Fruit fly (Drosophila melanogaster) whole organism: ENCODE data around the gene siz.

ENCODE experiments used
- CG8478 ChIP-seq: fragments of >200 bp; optimal IDR thresholded peaks from 2 replicates; lab custom pipeline; 2018; ENCODE audit warnings: inconsistent platforms
- Dll ChIP-seq: fragments of >200 bp; optimal IDR thresholded peaks from 2 replicates; lab custom pipeline; 2017
- EcR ChIP-seq, 2 experiments: fragments of >200 bp; optimal IDR thresholded peaks; 2 replicates each; lab custom pipeline; 2017; ENCODE audit warnings: missing biosample characterization in 2 of 2, missing genetic modification characterization in 2 of 2, missing genetic modification reagents in 2 of 2
- pan ChIP-seq: fragments of >200 bp; optimal IDR thresholded peaks from 2 replicates; lab custom pipeline; 2017
- usp ChIP-seq: fragments of >200 bp; optimal IDR thresholded peaks from 2 replicates; lab custom pipeline; 2017; ENCODE audit warnings: missing biosample characterization, missing genetic modification characterization, mixed read lengths

DNA sequence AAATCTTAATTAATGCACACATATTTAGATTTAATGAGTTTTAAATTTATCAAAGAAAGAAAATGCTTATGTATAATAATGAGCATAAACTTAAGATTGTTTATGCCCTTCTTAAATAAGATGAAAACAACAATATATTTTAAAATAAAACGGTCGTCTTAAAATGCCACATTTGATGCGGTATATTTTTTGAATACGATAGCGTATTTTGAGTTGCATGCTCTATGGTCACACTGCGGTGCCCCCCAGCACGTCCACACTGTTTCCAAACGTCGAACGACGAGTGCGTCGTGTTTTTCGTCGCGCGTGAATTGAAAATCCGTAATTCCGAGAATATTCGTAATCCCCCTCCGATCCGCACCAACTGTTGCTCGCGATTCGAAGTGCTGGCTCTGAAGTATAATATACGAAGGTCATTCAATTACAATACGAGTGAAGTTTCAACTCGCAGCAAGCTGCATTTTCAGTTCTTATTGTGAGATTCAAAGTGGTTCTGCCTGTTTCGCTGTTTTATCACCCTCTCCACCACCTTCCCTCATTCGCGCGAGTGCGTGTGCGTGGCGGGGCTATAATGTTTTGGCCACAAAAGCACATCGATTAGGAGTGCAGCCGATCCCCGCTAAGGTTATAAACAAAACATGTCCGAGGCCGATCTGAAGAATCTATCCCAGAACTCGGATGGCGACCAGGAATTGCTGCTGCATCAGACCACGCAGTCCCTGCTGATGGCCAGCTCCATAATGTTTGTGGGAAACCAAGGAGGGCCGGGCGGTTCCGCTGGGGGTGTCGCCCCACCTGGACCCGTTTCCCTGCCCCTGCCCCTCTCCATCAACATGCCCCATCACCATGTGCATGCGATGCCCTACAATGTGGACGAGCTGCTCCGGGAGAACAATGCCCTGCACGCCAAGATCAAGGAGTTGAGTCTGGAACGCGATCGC is at the start of gene siz:
- TF ChIP-seq EcR (GFP tag; optimal IDR thresholded peaks at IDR 0.05; lab: Kevin White, UChicago) (no peak), pan (lab: Kevin White, UChicago) (no peak), usp (no peak), CG8478 (lab: Kevin White, UChicago) (no peak), Dll (lab: Kevin White, UChicago) (no peak)
